Worm (Caenorhabditis elegans): ENCODE measurements around the gene F36D3.4.
"Not testable (repeated sequence)": the region's sequence is repeated elsewhere in the genome, so short reads cannot be mapped to it uniquely, and the experiment has no call there.

ce11 chrV:16474686-16475085 is 42.8 kb downstream of the F36D3.4 start:
- TF ChIP-seq lin-39, ceh-82, nhr-76 (tag; optimal IDR thresholded peaks at IDR 0.05): not testable (repeated sequence)
- peak; percentile 59; the same call in 1 of the 2 replicates for TF ChIP-seq lim-7 (GFP tag; IDR thresholded peaks at IDR 0.05)
